Fruit fly (Drosophila melanogaster) whole organism, pupa: ENCODE measurements around the gene CG42268.
"Not testable (repeated sequence)": the region's sequence is repeated elsewhere in the genome, so short reads cannot be mapped to it uniquely, and the experiment has no call there.

ENCODE experiments used
- CG10348 ChIP-seq: fragments of 200-800 bp; sonication (Bioruptor generic); IDR thresholded peaks from 2 replicates; pipeline ENCODE4 v1.3.6; 2022; ENCODE audit warnings: missing biosample characterization, missing genetic modification characterization
- CG12605 ChIP-seq: fragments of 200-800 bp; sonication (Bioruptor generic); IDR thresholded peaks from 2 replicates; pipeline ENCODE4 v1.3.6; 2022; ENCODE audit warnings: missing biosample characterization, missing genetic modification characterization
- CG13204 ChIP-seq: fragments of 200-800 bp; sonication (Bioruptor generic); optimal IDR thresholded peaks from 2 replicates; lab custom pipeline; 2018; ENCODE audit warnings: missing biosample characterization, mild to moderate bottlenecking, missing genetic modification characterization, moderate library complexity
- CG14655 ChIP-seq: fragments of 200-800 bp; sonication (Bioruptor generic); optimal IDR thresholded peaks from 3 replicates; lab custom pipeline; 2017; ENCODE audit warnings: mild to moderate bottlenecking, missing biosample characterization, missing genetic modification reagents, missing genetic modification characterization
- CG15710 ChIP-seq: fragments of 200-800 bp; sonication (Bioruptor generic); optimal IDR thresholded peaks from 2 replicates; lab custom pipeline; 2018; ENCODE audit warnings: missing biosample characterization, mild to moderate bottlenecking, missing genetic modification characterization, moderate library complexity
- CG17806 ChIP-seq: fragments of 200-800 bp; sonication (Bioruptor generic); optimal IDR thresholded peaks from 2 replicates; lab custom pipeline; 2018; ENCODE audit warnings: missing biosample characterization, mild to moderate bottlenecking, missing genetic modification characterization, moderate library complexity
- CG32121 ChIP-seq: fragments of 200-800 bp; sonication (Bioruptor generic); IDR thresholded peaks from 2 replicates; pipeline ENCODE4 v1.3.6; 2022; ENCODE audit warnings: missing biosample characterization, missing genetic modification characterization
- CG34367 ChIP-seq: fragments of 200-800 bp; sonication (Bioruptor generic); optimal IDR thresholded peaks from 2 replicates; lab custom pipeline; 2018; ENCODE audit warnings: missing biosample characterization, mild to moderate bottlenecking, missing genetic modification characterization
- CG4496 ChIP-seq: fragments of 200-800 bp; sonication (Bioruptor generic); IDR thresholded peaks from 3 replicates; pipeline ENCODE4 v1.3.6; 2022; ENCODE audit warnings: missing biosample characterization, missing genetic modification characterization
- CG8159 ChIP-seq: fragments of 200-800 bp; sonication (Bioruptor generic); optimal IDR thresholded peaks from 3 replicates; lab custom pipeline; 2018; ENCODE audit warnings: missing biosample characterization, mild to moderate bottlenecking, missing genetic modification characterization, moderate library complexity
- CG8301 ChIP-seq: fragments of 200-800 bp; sonication (Bioruptor generic); optimal IDR thresholded peaks from 2 replicates; lab custom pipeline; 2018; ENCODE audit warnings: missing biosample characterization, mild to moderate bottlenecking, missing genetic modification characterization
- CG9948 ChIP-seq: fragments of 200-800 bp; sonication (Bioruptor generic); optimal IDR thresholded peaks from 2 replicates; lab custom pipeline; 2018; ENCODE audit warnings: missing biosample characterization, mild to moderate bottlenecking, missing genetic modification characterization, moderate library complexity
- D1 ChIP-seq: fragments of 200-800 bp; sonication (Bioruptor generic); optimal IDR thresholded peaks from 2 replicates; lab custom pipeline; 2018; ENCODE audit warnings: missing biosample characterization, mild to moderate bottlenecking, missing genetic modification characterization, moderate library complexity
- EcR ChIP-seq: fragments of 200-800 bp; sonication (Bioruptor generic); optimal IDR thresholded peaks from 3 replicates; lab custom pipeline; 2019; ENCODE audit warnings: missing biosample characterization, missing genetic modification characterization, mild to moderate bottlenecking, moderate library complexity, missing genetic modification reagents
- Ets98B ChIP-seq: fragments of 200-800 bp; sonication (Bioruptor generic); IDR thresholded peaks from 2 replicates; pipeline ENCODE4 v1.3.6; 2022; ENCODE audit warnings: missing biosample characterization, missing genetic modification characterization
- Pif1A ChIP-seq: fragments of 200-800 bp; sonication (Bioruptor generic); optimal IDR thresholded peaks from 3 replicates; lab custom pipeline; 2016; ENCODE audit warnings: missing biosample characterization, missing genetic modification characterization
- Pif1B ChIP-seq: fragments of 200-800 bp; sonication (Bioruptor generic); optimal IDR thresholded peaks from 3 replicates; lab custom pipeline; 2016; ENCODE audit warnings: missing biosample characterization, missing genetic modification characterization
- Snoo ChIP-seq: fragments of 200-800 bp; sonication (Bioruptor generic); optimal IDR thresholded peaks from 3 replicates; lab custom pipeline; 2017; ENCODE audit warnings: missing biosample characterization, mild to moderate bottlenecking, missing genetic modification characterization, inconsistent platforms
- fd96Ca ChIP-seq: fragments of 200-800 bp; sonication (Bioruptor generic); IDR thresholded peaks from 3 replicates; pipeline ENCODE4 v1.3.6; 2022; ENCODE audit warnings: missing biosample characterization, missing genetic modification characterization
- gl ChIP-seq: fragments of 200-800 bp; sonication (Bioruptor generic); optimal IDR thresholded peaks from 2 replicates; lab custom pipeline; 2018; ENCODE audit warnings: missing biosample characterization, mild to moderate bottlenecking, missing genetic modification characterization
- rn ChIP-seq: fragments of 200-800 bp; sonication (Bioruptor generic); IDR thresholded peaks from 2 replicates; pipeline ENCODE4 v1.3.6; 2022; ENCODE audit warnings: missing biosample characterization, missing genetic modification characterization

The CG42268 gene

dm6 chr3L:9760151-9760749, at the start of gene CG42268:
CG42268 (minus strand) TSS chr3L:9760395.
- TF ChIP-seq CG13204 (GFP tag; lab: Kevin White, UChicago) (no peak), CG4496 (GFP tag; lab: Robert Waterston, UW) (no peak), CG10348 (GFP tag; lab: Robert Waterston, UW) (no peak), D1 (tag; lab: Kevin White, UChicago) (no peak), Snoo (tag; lab: Kevin White, UChicago) (no peak)
- TF ChIP-seq, all 21 proteins: peak for 0

- TF ChIP-seq CG8301 (tag; lab: Kevin White, UChicago) (no peak), Pif1B (GFP tag; lab: Kevin White, UChicago) (no peak), CG13204 (GFP tag; lab: Kevin White, UChicago) (no peak), CG10348 (GFP tag; lab: Robert Waterston, UW) (no peak), fd96Ca (GFP tag; lab: Robert Waterston, UW) (no peak), EcR (GFP tag; lab: Kevin White, UChicago) (no peak), CG4496 (GFP tag; lab: Robert Waterston, UW) (no peak), Pif1A (no peak), CG8159 (tag; lab: Kevin White, UChicago) (no peak), CG12605 (GFP tag; lab: Robert Waterston, UW) (no peak), CG32121 (GFP tag; lab: Robert Waterston, UW) (no peak)
These were observed 43.9 kb upstream of the CG42268 start, which contains the start of gene Ilp4 for dm6 chr3L:9804125-9804524. Ilp4 (minus strand) TSS chr3L:9804263.

- TF ChIP-seq CG8301 (tag; lab: Kevin White, UChicago) = no peak
- no peak for TF ChIP-seq D1 (tag; lab: Kevin White, UChicago)
- TF ChIP-seq Snoo (tag; lab: Kevin White, UChicago) = no peak
- no peak for TF ChIP-seq CG32121 (GFP tag; lab: Robert Waterston, UW)
- no peak for TF ChIP-seq CG4496 (GFP tag; lab: Robert Waterston, UW)
These were observed 41.8 kb upstream of the CG42268 start, which contains the start of gene Ilp3 for dm6 chr3L:9802020-9802419. Ilp3 (minus strand) TSS chr3L:9802120.

dm6 chr3L:9799398-9799797, 39.2 kb upstream of the CG42268 start, which contains the start of gene Ilp2:
Ilp2 (plus strand) TSS chr3L:9799698.
- TF ChIP-seq CG8159 (tag; lab: Kevin White, UChicago) (no peak), EcR (GFP tag; lab: Kevin White, UChicago) (no peak), CG14655 (GFP tag; lab: Kevin White, UChicago) (no peak), Pif1A (no peak), CG10348 (GFP tag; lab: Robert Waterston, UW) (no peak), CG12605 (GFP tag; lab: Robert Waterston, UW) (no peak), CG32121 (GFP tag; lab: Robert Waterston, UW) (no peak), CG34367 (tag; lab: Kevin White, UChicago) (no peak)

- not testable (repeated sequence) for TF ChIP-seq CG8159, CG9948, CG34367 (tag; lab: Kevin White, UChicago)
- TF ChIP-seq, all 21 proteins: peak for 0; not testable (repeated sequence) for 21
These were observed 37.9 kb upstream of the CG42268 start, which contains the start of gene Ilp1 for dm6 chr3L:9798120-9798519. Ilp1 (plus strand) TSS chr3L:9798420.

- TF ChIP-seq CG8301 (tag; lab: Kevin White, UChicago) (no peak), CG10348 (GFP tag; lab: Robert Waterston, UW) (no peak), CG4496 (GFP tag; lab: Robert Waterston, UW) (no peak), CG12605 (GFP tag; lab: Robert Waterston, UW) (no peak), fd96Ca (GFP tag; lab: Robert Waterston, UW) (no peak), CG15710 (tag; lab: Kevin White, UChicago) (no peak), rn (GFP tag; lab: Robert Waterston, UW) (no peak), CG14655 (GFP tag; lab: Kevin White, UChicago) (no peak), CG17806 (tag; lab: Kevin White, UChicago) (no peak), gl (tag; lab: Kevin White, UChicago) (no peak), EcR (GFP tag; lab: Kevin White, UChicago) (no peak), CG9948 (tag; lab: Kevin White, UChicago) (no peak), CG34367 (tag; lab: Kevin White, UChicago) (no peak), CG8159 (tag; lab: Kevin White, UChicago) (no peak), CG13204 (GFP tag; lab: Kevin White, UChicago) (no peak), Pif1B (GFP tag; lab: Kevin White, UChicago) (no peak)
These were observed 37.4 kb upstream of the CG42268 start, which contains the start of gene Zasp67 for dm6 chr3L:9797587-9797986. Zasp67 (minus strand) TSS chr3L:9797687.

dm6 chr3L:9786746-9787145, 26.6 kb upstream of the CG42268 start, which contains the start of gene CG32052:
CG32052 (plus strand) TSS chr3L:9787046.
- TF ChIP-seq CG4496 (GFP tag; lab: Robert Waterston, UW) = no peak
- no peak for TF ChIP-seq CG32121 (GFP tag; lab: Robert Waterston, UW)
- TF ChIP-seq fd96Ca (GFP tag; lab: Robert Waterston, UW) = no peak
- no peak for TF ChIP-seq CG12605 (GFP tag; lab: Robert Waterston, UW)
- no peak for TF ChIP-seq rn (GFP tag; lab: Robert Waterston, UW)
- no peak for TF ChIP-seq Ets98B (GFP tag; lab: Robert Waterston, UW)
- TF ChIP-seq CG15710 (tag; lab: Kevin White, UChicago) = no peak
- TF ChIP-seq Pif1B (GFP tag; lab: Kevin White, UChicago) = no peak
- no peak for TF ChIP-seq CG13204 (GFP tag; lab: Kevin White, UChicago)
